Fruit fly (Drosophila melanogaster) whole organism, adult: ENCODE results near the gene SsRbeta.

ENCODE experiments used
- CG7101 ChIP-seq: fragments of 200-800 bp; sonication (Bioruptor generic); optimal IDR thresholded peaks from 2 replicates; lab custom pipeline; 2018; ENCODE audit warnings: missing biosample characterization, mild to moderate bottlenecking, missing genetic modification characterization, moderate library complexity
- cic ChIP-seq: fragments of 200-800 bp; sonication (Bioruptor generic); optimal IDR thresholded peaks from 2 replicates; lab custom pipeline; 2017; ENCODE audit warnings: missing biosample characterization, mild to moderate bottlenecking, missing genetic modification characterization, moderate library complexity
- cnc ChIP-seq, 2 experiments: fragments of >200 bp; optimal IDR thresholded peaks; 2 replicates each; lab custom pipeline; 2017
- kay ChIP-seq: fragments of 200-800 bp; sonication (Bioruptor generic); peaks from one replicate; lab custom pipeline; 2016; ENCODE audit warnings: missing biosample characterization, missing genetic modification characterization, borderline replicate concordance

DNA sequence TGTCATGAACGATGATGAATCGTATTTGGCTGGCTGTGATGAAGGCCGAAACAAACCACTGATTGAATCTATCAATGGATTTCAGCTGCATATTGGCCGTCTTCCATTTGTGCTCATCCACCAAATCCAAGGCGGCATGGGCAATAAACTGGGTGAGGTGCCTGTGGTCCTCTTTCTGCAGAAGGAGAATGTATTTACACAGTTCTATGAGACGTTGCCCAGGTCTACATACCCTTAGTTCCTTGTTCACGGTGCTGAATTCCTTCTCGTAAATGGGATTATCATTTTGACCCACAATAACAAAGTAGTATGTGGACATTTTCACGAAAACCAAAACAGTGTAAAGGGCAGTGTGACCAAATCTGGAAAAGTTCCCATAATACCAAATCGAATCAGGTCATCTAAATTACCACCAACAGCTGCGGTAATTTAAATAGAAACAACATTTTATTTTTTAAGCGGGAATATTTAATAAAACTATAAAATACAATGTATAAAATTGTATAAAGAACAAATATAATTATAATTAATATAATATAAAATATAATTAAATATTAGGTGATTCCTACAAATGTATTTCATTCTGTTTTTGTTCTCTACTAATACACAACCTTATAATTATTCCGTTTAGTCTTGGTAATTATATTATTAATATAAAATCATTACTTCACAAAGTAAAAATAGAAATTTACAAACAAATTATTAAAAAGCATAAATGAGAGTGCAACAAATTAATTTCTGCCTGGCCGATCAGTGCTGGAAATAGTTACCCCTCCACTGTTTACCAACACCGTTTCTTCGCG lies 2.0 kb downstream of the SsRbeta start, which contains the start of the genes Trs20 and elg1:
- TF ChIP-seq cic (GFP tag; lab: Kevin White, UChicago) (peak; percentile 24), kay (GFP tag; lab: Kevin White, UChicago) (no peak), CG7101 (tag; lab: Kevin White, UChicago) (peak; percentile 79), cnc (optimal IDR thresholded peaks at IDR 0.05; lab: Kevin White, UChicago) (no peak)
